Fruit fly (Drosophila melanogaster): ENCODE measurements around the gene Trm7-34.

DNA sequence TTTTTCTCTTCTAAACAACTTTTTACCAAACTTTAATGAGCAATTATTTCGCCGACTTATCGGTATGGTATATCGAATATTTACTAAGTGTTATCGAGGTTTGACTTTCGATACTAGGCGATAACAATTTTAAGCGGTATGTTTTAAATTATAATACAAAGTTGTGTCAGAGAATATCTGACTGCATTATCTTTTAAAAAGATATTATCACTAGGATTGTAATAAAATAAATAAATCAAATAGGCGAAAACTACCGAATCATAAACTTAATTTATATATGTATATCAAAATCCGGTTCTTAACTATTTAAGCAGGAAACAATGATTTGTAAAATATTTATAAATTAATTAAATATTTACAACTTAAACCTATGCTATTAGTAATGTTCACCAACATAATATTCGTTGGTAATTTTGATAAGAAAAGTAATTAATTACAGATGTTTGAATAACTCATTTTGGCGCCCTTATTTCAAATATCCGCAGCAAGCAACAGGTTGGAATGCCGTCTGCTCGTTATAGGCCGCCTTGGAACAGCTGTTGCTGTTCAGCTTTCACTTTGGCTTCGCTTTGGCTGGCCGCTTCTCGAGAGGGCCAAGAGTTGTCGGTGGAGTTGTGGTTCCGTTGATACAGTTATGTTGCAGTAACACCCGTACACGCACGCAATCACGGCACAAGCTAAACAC lies 25.6 kb downstream of the Trm7-34 start, which contains the start of the genes Sec15 and rtet:
- TF ChIP-seq bab1 (GFP tag; optimal IDR thresholded peaks at IDR 0.05) = peak; percentile 95
- TF ChIP-seq ovo (GFP tag; optimal IDR thresholded peaks at IDR 0.05) = no peak
- TF ChIP-seq kay (GFP tag; ENCODE audit: borderline replicate concordance) = no peak
- peak; percentile 29 for TF ChIP-seq cic (GFP tag; optimal IDR thresholded peaks at IDR 0.05)
- no peak for TF ChIP-seq CG5204 (GFP tag; optimal IDR thresholded peaks at IDR 0.05)
- TF ChIP-seq CG14711 (tag; optimal IDR thresholded peaks at IDR 0.05) = peak; percentile 40
